Fruit fly (Drosophila melanogaster) S2 (cell line): Measurements from ENCODE around the gene GatA.

Experiments
- CG8478 ChIP-seq: fragments of >200 bp; optimal IDR thresholded peaks from 2 replicates; lab custom pipeline; 2018
- CTCF ChIP-seq, 2 experiments: fragments of >200 bp; optimal IDR thresholded peaks; 2 replicates each; lab custom pipeline; 2018

Gene GatA

DNA sequence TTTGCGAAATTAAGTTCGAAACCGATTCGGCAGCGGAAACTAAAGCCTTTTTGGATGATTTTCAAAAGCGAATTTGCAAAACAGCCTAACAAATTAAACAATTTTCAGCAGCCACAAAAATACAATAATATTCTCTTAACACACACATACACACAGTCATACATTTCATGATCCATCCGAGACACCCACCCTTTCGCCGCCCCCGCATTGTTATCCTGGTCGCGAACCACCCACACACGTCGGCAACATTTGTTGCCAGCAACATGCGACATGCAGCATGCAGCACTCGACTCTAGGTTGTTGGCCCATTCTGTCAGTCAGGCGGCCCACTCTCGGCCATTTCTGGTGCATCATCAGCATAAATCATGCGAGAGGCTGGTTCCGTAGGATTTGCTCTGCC is 14.6 kb downstream of the GatA start:
- TF ChIP-seq CTCF (optimal IDR thresholded peaks at IDR 0.05; lab: Kevin White, UChicago), result peak; percentile 52 to 56
- no peak for TF ChIP-seq CG8478 (lab: Kevin White, UChicago)

DNA sequence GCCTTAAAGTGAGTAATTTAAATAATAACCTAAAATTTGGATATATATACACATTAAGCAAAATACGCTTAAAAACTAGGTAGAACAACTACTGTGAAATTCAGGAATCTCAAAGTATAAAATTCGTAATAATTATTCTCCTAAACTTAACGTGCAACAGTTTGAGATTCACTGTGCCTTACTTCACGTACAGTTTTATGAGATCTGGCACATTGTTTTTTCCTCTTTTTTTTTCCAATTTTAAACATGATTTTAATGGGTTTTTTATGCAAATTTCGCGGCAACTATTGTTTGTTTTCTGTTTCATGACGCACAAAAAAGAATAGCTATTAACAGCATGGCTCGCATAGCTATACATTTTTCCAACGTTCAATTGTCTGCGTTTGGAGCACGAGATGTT is 16.8 kb downstream of the GatA start:
- TF ChIP-seq CTCF (optimal IDR thresholded peaks at IDR 0.05; lab: Kevin White, UChicago), result no peak
- TF ChIP-seq CG8478 (lab: Kevin White, UChicago), result no peak

DNA sequence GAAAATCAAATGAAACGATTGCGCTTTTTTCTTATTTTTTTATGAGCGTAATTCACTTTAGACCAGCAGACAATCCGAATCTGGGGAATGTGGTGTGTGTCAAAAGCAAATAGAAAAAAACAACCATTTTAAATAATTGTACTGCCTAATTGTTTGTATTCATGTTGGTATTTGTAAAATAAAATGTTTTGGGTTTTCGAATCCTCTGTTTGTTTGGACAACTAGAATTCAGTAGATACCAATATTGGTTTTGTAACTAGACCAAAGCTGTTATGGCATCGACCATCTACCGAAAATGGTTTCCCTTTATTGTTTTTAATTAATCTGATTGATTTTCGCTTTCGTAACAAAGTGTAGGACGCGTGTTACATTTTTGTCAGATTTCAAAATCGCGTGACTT is 17.7 kb downstream of the GatA start:
- TF ChIP-seq CG8478 (lab: Kevin White, UChicago) (no peak), CTCF (optimal IDR thresholded peaks at IDR 0.05; lab: Kevin White, UChicago) (no peak)

DNA sequence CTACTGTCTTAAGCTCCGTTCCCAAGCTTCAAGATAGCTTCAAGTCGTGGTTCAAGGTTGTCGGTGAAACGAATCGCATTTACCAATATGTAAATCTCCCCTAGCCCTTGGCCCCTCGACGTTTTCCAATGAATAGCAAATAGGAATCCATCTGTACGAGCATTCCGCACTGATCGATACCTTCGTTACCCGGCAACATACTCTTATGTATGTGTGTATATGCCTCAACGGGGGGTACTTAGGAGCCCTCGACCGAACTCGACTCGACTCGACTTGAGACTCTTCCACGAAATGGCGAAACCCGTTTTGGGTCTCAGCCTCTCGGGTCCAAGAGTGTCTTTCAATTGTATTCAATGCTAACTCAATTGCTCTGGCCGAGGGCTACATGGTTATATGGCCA is 27.0 kb downstream of the GatA start:
- no peak for TF ChIP-seq CG8478 (lab: Kevin White, UChicago)
- no peak for TF ChIP-seq CTCF (optimal IDR thresholded peaks at IDR 0.05; lab: Kevin White, UChicago)

DNA sequence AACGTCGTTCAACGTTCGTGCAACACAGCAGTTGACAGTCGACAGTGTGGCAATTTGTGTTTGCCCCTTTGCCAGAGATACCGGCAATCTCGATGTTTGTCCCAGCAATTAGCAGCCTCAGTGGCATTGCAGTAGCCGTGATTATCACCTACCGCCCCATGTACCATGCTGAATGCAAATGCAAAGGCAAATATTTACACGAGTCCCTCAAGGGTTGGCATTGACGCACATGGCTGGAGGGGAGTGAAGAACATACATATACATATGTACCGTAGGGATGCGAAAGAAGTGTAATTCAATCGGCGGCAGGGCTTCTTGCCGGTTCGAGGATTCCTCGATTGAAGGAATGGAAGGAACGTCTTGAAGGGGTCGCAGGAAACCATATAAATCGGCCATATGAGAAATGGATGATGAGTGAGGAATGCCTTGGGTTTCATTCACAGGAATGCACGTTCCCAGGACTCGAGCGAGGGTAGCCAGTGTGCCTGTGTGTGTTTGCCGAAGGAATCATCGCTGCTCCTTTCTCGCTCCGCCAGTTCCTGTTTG is 28.7 kb downstream of the GatA start:
- no peak for TF ChIP-seq CG8478 (lab: Kevin White, UChicago)
- TF ChIP-seq CTCF (optimal IDR thresholded peaks at IDR 0.05; lab: Kevin White, UChicago), result no peak

DNA sequence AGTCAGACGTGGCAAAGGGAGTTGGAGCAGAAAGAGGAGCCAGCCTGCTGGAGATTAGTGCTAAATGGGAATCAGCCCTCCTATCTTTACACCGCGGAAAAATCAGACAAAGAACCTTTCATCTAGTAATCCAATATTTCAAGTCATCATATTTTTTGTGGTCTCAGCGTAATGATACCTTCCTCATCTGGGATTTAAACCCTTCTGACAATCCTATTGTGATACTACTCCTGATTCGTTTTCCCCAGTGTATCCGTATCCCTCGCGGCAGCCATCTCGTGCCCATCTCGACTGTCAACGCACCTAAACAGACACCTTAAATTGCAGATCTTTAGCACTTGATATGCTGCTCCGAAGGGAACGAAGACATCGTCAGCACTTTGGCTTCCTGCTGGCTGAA is 30.3 kb downstream of the GatA start:
- TF ChIP-seq CG8478 (lab: Kevin White, UChicago), result no peak
- no peak for TF ChIP-seq CTCF (optimal IDR thresholded peaks at IDR 0.05; lab: Kevin White, UChicago)

DNA sequence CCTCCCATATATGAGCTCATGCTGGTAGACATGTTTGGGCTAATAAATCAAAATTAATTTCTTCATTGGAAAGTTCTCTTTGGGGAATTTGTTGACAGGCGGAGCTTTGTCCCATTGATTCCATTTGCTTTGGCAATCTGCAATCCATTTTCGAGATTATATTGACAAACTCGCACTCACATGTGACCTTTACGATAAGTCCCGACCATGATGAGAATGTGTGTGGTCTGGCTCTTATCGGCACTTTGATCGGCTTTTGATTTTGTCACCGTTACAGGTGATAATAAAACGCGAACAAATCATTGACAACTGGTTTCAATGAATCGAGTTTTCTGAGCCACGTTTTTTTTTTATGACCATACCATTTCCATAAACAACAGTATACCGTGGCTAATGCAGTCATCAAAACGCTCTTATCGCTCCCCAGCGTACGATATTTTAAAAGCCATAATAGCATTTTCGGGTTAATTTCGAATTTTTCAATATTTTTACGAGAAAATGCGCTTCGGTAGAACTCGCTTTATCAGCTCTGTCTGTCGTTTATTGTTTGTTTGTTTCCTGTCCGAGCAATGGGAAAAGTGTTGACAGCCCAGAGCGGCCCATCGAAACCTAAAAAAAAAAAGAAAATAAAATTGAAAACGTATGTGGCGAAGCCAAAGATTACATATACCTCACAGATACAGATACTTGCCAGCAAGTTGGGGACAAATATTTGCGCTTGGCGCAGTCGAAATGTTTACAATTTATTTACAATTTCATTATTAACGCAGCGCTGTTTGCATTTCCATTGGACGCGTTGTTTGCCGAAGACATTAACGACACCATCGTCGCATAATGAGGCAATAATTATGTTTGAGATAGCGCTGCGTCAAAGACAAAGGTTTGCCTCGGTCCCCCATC is 31.0 kb downstream of the GatA start:
- TF ChIP-seq CTCF (optimal IDR thresholded peaks at IDR 0.05; lab: Kevin White, UChicago), result no peak
- no peak for TF ChIP-seq CG8478 (lab: Kevin White, UChicago)

DNA sequence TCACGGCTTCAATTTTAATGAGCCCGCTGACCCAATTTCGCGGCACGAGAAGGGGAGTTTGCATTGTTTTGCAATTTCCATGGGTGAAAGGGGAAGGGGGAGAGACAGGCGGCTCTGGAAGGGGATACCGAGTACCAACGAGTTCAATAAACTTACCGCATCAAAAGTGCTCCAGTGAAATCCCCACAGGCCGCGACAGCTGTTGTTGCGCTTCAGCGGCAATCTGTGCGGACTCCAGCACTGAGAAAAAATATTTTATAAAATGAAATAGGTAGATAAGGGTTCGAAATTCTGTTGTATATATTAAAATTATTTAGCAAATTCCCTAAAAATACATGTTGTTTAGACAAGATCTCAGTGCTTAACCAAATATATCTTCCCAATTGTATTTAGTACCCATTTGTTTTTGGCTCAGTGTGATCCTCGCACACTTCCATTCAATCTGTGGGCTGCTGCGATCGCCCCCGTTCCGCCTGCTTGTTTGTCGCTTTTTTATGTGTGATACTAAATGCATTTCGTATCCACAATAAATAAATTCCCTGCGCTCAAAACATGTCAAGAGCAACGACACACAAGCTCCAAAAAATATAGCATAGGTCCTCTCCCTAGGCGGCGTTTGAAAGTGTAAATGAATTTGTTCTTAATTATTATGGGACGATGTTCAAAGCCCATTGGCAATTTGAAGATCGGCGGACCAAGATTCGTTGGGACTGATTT is 32.9 kb downstream of the GatA start:
- no peak for TF ChIP-seq CG8478 (lab: Kevin White, UChicago)
- TF ChIP-seq CTCF (optimal IDR thresholded peaks at IDR 0.05; lab: Kevin White, UChicago), result no peak

DNA sequence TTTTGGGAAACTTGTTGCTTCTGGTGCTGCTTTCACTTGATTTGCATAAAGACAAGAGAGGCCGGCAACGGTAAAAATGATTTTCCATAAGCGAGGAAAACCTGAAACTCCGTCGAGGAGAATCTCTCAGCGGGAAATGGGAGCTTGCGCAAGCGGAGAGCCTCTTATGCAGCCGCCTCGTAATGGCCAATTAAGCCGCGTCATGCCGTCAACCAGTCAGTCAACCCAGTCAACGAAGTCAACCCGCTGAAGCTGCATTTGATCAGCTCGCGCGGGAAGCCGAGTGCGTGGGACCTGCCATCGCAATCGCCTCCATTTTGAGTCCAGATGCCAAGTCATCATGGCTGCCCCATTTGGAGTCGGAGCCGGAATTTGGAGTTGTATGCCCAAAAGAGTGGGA is 35.5 kb downstream of the GatA start:
- TF ChIP-seq CG8478 (lab: Kevin White, UChicago) (no peak), CTCF (optimal IDR thresholded peaks at IDR 0.05; lab: Kevin White, UChicago) (no peak)

DNA sequence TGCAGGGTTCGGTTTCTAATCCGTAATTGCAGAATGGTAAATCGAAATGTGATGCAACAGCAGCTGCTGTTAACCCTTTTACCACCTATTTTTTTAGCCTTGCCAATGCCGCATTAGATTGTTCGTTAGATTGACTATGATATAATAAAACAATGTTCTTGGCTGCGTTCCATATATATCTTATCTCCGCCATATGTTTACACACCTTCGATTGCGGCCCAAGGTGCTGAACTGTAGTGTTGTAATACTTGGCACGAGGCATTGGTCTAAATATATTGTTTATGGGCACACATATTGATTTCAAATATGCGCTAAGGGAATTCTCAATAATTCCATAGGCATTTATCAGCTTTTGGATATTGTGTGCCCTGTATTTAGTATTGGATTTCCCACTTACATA is 36.9 kb downstream of the GatA start:
- no peak for TF ChIP-seq CG8478 (lab: Kevin White, UChicago)
- TF ChIP-seq CTCF (optimal IDR thresholded peaks at IDR 0.05; lab: Kevin White, UChicago), result no peak

DNA sequence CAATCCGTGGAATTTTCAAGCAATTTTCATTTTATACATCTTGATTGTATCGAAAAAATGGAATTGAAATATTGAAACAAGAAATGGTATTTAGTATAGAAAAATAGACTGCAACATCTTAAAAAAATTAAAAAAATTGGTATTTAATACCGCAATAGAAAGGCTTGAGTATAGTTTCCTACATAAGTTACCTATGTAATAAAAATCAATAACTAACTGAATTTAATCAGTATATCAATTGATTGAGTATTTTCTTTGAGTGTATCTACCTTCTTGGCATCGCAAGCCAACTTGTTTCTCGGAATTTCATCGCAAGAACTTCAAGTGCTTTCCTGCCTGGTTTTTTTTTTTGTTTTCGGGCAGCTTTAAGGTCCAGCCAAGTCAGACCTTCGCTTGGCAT is 38.1 kb downstream of the GatA start:
- TF ChIP-seq CG8478 (lab: Kevin White, UChicago) (no peak), CTCF (optimal IDR thresholded peaks at IDR 0.05; lab: Kevin White, UChicago) (no peak)

DNA sequence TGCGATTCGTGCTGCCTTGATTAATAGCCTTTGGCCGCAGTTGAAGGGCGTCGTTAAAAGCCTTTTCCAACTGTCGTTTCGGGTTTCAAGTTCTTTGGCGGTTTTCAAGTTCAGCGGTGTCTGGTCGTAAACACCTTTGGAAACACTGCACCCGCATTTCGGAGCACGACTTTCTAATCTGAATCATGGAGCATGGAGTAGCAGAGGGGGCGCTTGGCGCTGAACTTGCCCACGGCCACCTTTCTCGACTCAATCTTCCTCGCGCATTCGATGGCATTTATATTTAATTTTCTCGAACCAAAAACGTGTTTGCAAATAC is 38.9 kb downstream of the GatA start:
- TF ChIP-seq CTCF (optimal IDR thresholded peaks at IDR 0.05; lab: Kevin White, UChicago) (no peak), CG8478 (lab: Kevin White, UChicago) (no peak)

DNA sequence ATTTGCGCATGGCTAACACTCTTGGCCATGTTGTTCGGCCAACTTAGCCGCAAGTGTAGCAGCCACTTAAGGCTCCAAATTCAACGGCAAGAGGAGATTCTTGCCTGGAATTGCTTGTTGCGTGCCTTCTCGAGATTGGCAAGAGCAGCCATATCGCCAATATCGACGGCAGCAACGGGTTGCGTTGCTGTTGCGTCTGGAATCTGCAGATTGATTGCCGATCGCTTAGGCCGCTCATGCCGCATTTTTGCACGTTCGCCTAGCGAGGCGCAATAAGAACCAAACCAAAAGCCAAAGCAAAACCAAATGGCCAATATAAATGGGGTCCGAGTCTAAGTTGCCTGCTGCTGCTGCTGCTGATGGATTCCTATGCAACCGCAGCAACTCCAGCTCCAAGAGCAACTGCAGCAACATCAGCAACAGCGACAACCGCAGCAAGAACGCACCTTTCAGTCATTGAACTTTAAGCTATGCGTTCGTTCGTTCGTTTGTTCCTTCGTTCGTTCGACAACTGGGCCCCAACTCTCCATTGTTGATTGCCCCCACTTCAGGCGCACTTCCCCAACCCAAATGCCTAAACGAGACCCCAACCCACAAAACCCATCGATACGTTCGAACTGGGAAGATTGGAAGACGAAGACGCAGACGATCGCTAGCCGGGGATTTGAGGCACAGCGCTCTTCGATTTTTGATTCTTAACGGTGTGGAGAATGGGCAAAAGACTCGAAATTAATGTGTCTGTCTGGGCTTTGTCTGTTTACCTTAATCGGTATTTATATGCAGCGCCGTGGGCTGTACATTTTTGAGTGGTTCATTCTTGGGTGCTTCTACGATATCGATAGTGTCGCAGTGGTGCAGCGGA is 39.5 kb downstream of the GatA start:
- TF ChIP-seq CG8478 (lab: Kevin White, UChicago), result no peak
- TF ChIP-seq CTCF (optimal IDR thresholded peaks at IDR 0.05; lab: Kevin White, UChicago), result no peak
